Fruit fly (Drosophila melanogaster) whole organism, embryonic: Measurements from ENCODE around the gene CG14331.

Experiments used
- Bgb ChIP-seq: fragments of 200-800 bp; sonication (Bioruptor generic); IDR thresholded peaks from 2 replicates; pipeline ENCODE4 v1.3.6; 2022; ENCODE audit warnings: missing biosample characterization, missing genetic modification characterization; ENCODE audit not compliant: partially characterized antibody
- CG10209 ChIP-seq: fragments of 200-800 bp; sonication (Bioruptor generic); optimal IDR thresholded peaks from 3 replicates; lab custom pipeline; 2017; ENCODE audit warnings: missing biosample characterization, mild to moderate bottlenecking, missing genetic modification characterization, missing genetic modification reagents
- CG10274 ChIP-seq: fragments of 200-800 bp; sonication (Bioruptor generic); optimal IDR thresholded peaks from 3 replicates; lab custom pipeline; 2017; ENCODE audit warnings: missing biosample characterization, mild to moderate bottlenecking, missing genetic modification characterization
- CG10543 ChIP-seq: fragments of 200-800 bp; sonication (Bioruptor generic); optimal IDR thresholded peaks from 3 replicates; lab custom pipeline; 2017; ENCODE audit warnings: missing biosample characterization, mild to moderate bottlenecking, missing genetic modification characterization, moderate library complexity
- CG11456 ChIP-seq: fragments of 200-800 bp; sonication (Bioruptor generic); IDR thresholded peaks from 3 replicates; pipeline ENCODE4 v1.3.6; 2022; ENCODE audit warnings: missing biosample characterization, missing genetic modification characterization
- CG13424 ChIP-seq: fragments of 200-800 bp; sonication (Bioruptor generic); optimal IDR thresholded peaks from 2 replicates; lab custom pipeline; 2019; ENCODE audit warnings: missing biosample characterization, mild to moderate bottlenecking, missing genetic modification characterization, moderate library complexity
- CG13775 ChIP-seq: fragments of 200-800 bp; sonication (Bioruptor generic); optimal IDR thresholded peaks from 3 replicates; lab custom pipeline; 2017; ENCODE audit warnings: missing biosample characterization, mild to moderate bottlenecking, missing genetic modification characterization
- CG13894 ChIP-seq: fragments of 200-800 bp; sonication (Bioruptor generic); optimal IDR thresholded peaks from 3 replicates; lab custom pipeline; 2018; ENCODE audit warnings: missing biosample characterization, mild to moderate bottlenecking, missing genetic modification characterization, moderate library complexity
- CG16779 ChIP-seq: fragments of 200-800 bp; sonication (Bioruptor generic); IDR thresholded peaks from 2 replicates; pipeline ENCODE4 v1.3.6; 2022; ENCODE audit warnings: missing biosample characterization, missing genetic modification characterization
- CG16813 ChIP-seq: fragments of 200-800 bp; sonication (Bioruptor generic); IDR thresholded peaks from 3 replicates; pipeline ENCODE4 v1.3.6; 2022; ENCODE audit warnings: missing biosample characterization, missing genetic modification characterization; ENCODE audit not compliant: partially characterized antibody
- CG16815 ChIP-seq: fragments of 200-800 bp; sonication (Bioruptor generic); optimal IDR thresholded peaks from 3 replicates; lab custom pipeline; 2017; ENCODE audit warnings: missing biosample characterization, mild to moderate bottlenecking, missing genetic modification characterization
- CG17328 ChIP-seq: fragments of 200-800 bp; sonication (Bioruptor generic); IDR thresholded peaks from 2 replicates; pipeline ENCODE4 v1.3.6; 2022; ENCODE audit warnings: missing biosample characterization, missing genetic modification characterization
- CG2120 ChIP-seq: fragments of 200-800 bp; sonication (Bioruptor generic); optimal IDR thresholded peaks from 3 replicates; lab custom pipeline; 2016; ENCODE audit warnings: missing biosample characterization, missing genetic modification characterization
- CG30020 ChIP-seq: fragments of 200-800 bp; optimal IDR thresholded peaks from 2 replicates; lab custom pipeline; 2019; ENCODE audit warnings: missing biosample characterization, mild to moderate bottlenecking, missing genetic modification characterization, moderate library complexity
- CG6272 ChIP-seq: fragments of 200-800 bp; sonication (Bioruptor generic); IDR thresholded peaks from 2 replicates; pipeline ENCODE4 v1.3.6; 2022; ENCODE audit warnings: missing biosample characterization, missing genetic modification characterization
- CG7556 ChIP-seq: fragments of 200-800 bp; sonication (Bioruptor generic); optimal IDR thresholded peaks from 2 replicates; lab custom pipeline; 2017; ENCODE audit warnings: missing biosample characterization, mild to moderate bottlenecking, missing genetic modification characterization
- CG7839 ChIP-seq: fragments of 200-800 bp; sonication (Bioruptor generic); optimal IDR thresholded peaks from 3 replicates; lab custom pipeline; 2018; ENCODE audit warnings: missing biosample characterization, mild to moderate bottlenecking, missing genetic modification characterization, moderate library complexity
- CG8924 ChIP-seq: fragments of 200-800 bp; optimal IDR thresholded peaks from 3 replicates; lab custom pipeline; 2019; ENCODE audit warnings: missing biosample characterization, mild to moderate bottlenecking, missing genetic modification characterization, moderate library complexity
- Dll ChIP-seq: fragments of 200-800 bp; sonication (Bioruptor generic); IDR thresholded peaks from 4 replicates; pipeline ENCODE4 v1.3.6; 2022; ENCODE audit warnings: missing biosample characterization, missing genetic modification characterization; ENCODE audit not compliant: partially characterized antibody
- Fer3 ChIP-seq: fragments of 200-800 bp; sonication (Bioruptor generic); optimal IDR thresholded peaks from 2 replicates; lab custom pipeline; 2018; ENCODE audit warnings: missing biosample characterization, mild to moderate bottlenecking, missing genetic modification characterization, moderate library complexity
- Gsc ChIP-seq: fragments of 200-800 bp; sonication (Bioruptor generic); IDR thresholded peaks from 2 replicates; pipeline ENCODE4 v1.3.6; 2022; ENCODE audit warnings: missing biosample characterization, missing genetic modification characterization
- H2.0 ChIP-seq: fragments of 200-800 bp; sonication (Bioruptor generic); IDR thresholded peaks from 2 replicates; pipeline ENCODE4 v1.3.6; 2022; ENCODE audit warnings: missing biosample characterization, missing genetic modification characterization
- HmgZ ChIP-seq: fragments of 200-800 bp; sonication (Bioruptor generic); optimal IDR thresholded peaks from 2 replicates; lab custom pipeline; 2018; ENCODE audit warnings: missing biosample characterization, mild to moderate bottlenecking, missing genetic modification characterization
- Hmr ChIP-seq: fragments of 200-800 bp; sonication (Bioruptor generic); optimal IDR thresholded peaks from 3 replicates; lab custom pipeline; 2017; ENCODE audit warnings: mild to moderate bottlenecking, missing biosample characterization, missing genetic modification reagents, missing genetic modification characterization
- Mrtf ChIP-seq: fragments of 200-800 bp; sonication (Bioruptor generic); IDR thresholded peaks from 3 replicates; pipeline ENCODE4 v1.3.6; 2022; ENCODE audit warnings: missing biosample characterization, missing genetic modification characterization
- Ravus ChIP-seq: fragments of 200-800 bp; sonication (Bioruptor generic); IDR thresholded peaks from 2 replicates; pipeline ENCODE4 v1.3.6; 2022; ENCODE audit warnings: missing biosample characterization, missing genetic modification characterization
- Ssrp ChIP-seq: fragments of 200-800 bp; sonication (Bioruptor generic); optimal IDR thresholded peaks from 2 replicates; lab custom pipeline; 2018; ENCODE audit warnings: missing biosample characterization, mild to moderate bottlenecking, missing genetic modification characterization, moderate library complexity
- YL-1 ChIP-seq: fragments of 200-800 bp; sonication (Bioruptor generic); optimal IDR thresholded peaks from 3 replicates; lab custom pipeline; 2017; ENCODE audit warnings: missing biosample characterization, mild to moderate bottlenecking, missing genetic modification characterization
- ap ChIP-seq: fragments of 200-800 bp; sonication (Bioruptor generic); IDR thresholded peaks from 2 replicates; pipeline ENCODE4 v1.3.6; 2022; ENCODE audit warnings: missing biosample characterization, missing genetic modification characterization
- caup ChIP-seq: fragments of 200-800 bp; sonication (Bioruptor generic); optimal IDR thresholded peaks from 3 replicates; lab custom pipeline; 2017; ENCODE audit warnings: missing biosample characterization, mild to moderate bottlenecking, missing genetic modification characterization, moderate library complexity; ENCODE audit not compliant: severe bottlenecking
- crc ChIP-seq: fragments of 200-800 bp; sonication (Bioruptor generic); optimal IDR thresholded peaks from 2 replicates; lab custom pipeline; 2016; ENCODE audit warnings: missing biosample characterization, missing genetic modification characterization
- crp ChIP-seq, 2 experiments: fragments of 200-800 bp; sonication (Bioruptor generic); optimal IDR thresholded peaks; 2 replicates in 1 of 2; 3 replicates in 1 of 2; lab custom pipeline; 2017; ENCODE audit warnings: missing biosample characterization in 2 of 2, missing genetic modification characterization in 2 of 2, mild to moderate bottlenecking in 1 of 2, moderate library complexity in 1 of 2
- dmrt11E ChIP-seq: fragments of 200-800 bp; sonication (Bioruptor generic); optimal IDR thresholded peaks from 3 replicates; lab custom pipeline; 2018; ENCODE audit warnings: missing biosample characterization, mild to moderate bottlenecking, missing genetic modification characterization, moderate library complexity
- dysf ChIP-seq: fragments of 200-800 bp; sonication (Bioruptor generic); IDR thresholded peaks from 3 replicates; pipeline ENCODE4 v1.3.6; 2022; ENCODE audit warnings: missing biosample characterization, missing genetic modification characterization
- inv ChIP-seq: fragments of 200-800 bp; sonication (Bioruptor generic); IDR thresholded peaks from 2 replicates; pipeline ENCODE4 v1.3.6; 2022; ENCODE audit warnings: missing biosample characterization, missing genetic modification characterization; ENCODE audit not compliant: partially characterized antibody
- jumu ChIP-seq: fragments of 200-800 bp; sonication (Bioruptor generic); optimal IDR thresholded peaks from 3 replicates; lab custom pipeline; 2016; ENCODE audit warnings: missing biosample characterization, missing genetic modification characterization
- klu ChIP-seq: fragments of 200-800 bp; sonication (Bioruptor generic); IDR thresholded peaks from 2 replicates; pipeline ENCODE4 v1.3.6; 2022; ENCODE audit warnings: missing biosample characterization, missing genetic modification characterization
- lmd ChIP-seq: fragments of 200-800 bp; sonication (Bioruptor generic); IDR thresholded peaks from 2 replicates; pipeline ENCODE4 v1.3.6; 2022; ENCODE audit warnings: missing biosample characterization, missing genetic modification characterization
- luna ChIP-seq: fragments of 200-800 bp; sonication (Bioruptor generic); optimal IDR thresholded peaks from 2 replicates; lab custom pipeline; 2016; ENCODE audit warnings: missing biosample characterization, missing genetic modification characterization
- otp ChIP-seq: fragments of 200-800 bp; sonication (Bioruptor generic); IDR thresholded peaks from 3 replicates; pipeline ENCODE4, ENCODE4 v1.3.6; 2022; ENCODE audit warnings: missing biosample characterization, missing genetic modification characterization
- pfk ChIP-seq: fragments of 200-800 bp; sonication (Bioruptor generic); optimal IDR thresholded peaks from 2 replicates; lab custom pipeline; 2018; ENCODE audit warnings: missing biosample characterization, mild to moderate bottlenecking, missing genetic modification characterization, moderate library complexity
- ranshi ChIP-seq: fragments of 200-800 bp; sonication (Bioruptor generic); IDR thresholded peaks from 2 replicates; pipeline ENCODE4 v1.3.6; 2022; ENCODE audit warnings: missing biosample characterization, missing genetic modification characterization
- rib ChIP-seq: fragments of 200-800 bp; sonication (Bioruptor generic); IDR thresholded peaks from 2 replicates; pipeline ENCODE4 v1.3.6; 2022; ENCODE audit warnings: missing biosample characterization, missing genetic modification characterization
- schlank ChIP-seq: fragments of 200-800 bp; sonication (Bioruptor generic); optimal IDR thresholded peaks from 2 replicates; lab custom pipeline; 2018; ENCODE audit warnings: missing biosample characterization, mild to moderate bottlenecking, missing genetic modification characterization
- tll ChIP-seq, 2 experiments: fragments of 200-800 bp in 1 of 2; fragments of >200 bp in 1 of 2; sonication (Bioruptor generic) in 1 of 2; optimal IDR thresholded peaks; 2 replicates each; lab custom pipeline; 2017 to 2019; ENCODE audit warnings: missing biosample characterization in 2 of 2, missing genetic modification characterization in 2 of 2, mild to moderate bottlenecking in 1 of 2, moderate library complexity in 1 of 2
- tup ChIP-seq: fragments of 200-800 bp; sonication (Bioruptor generic); optimal IDR thresholded peaks from 2 replicates; lab custom pipeline; 2016; ENCODE audit warnings: missing biosample characterization, mild to moderate bottlenecking, missing genetic modification characterization, moderate library complexity
- tx ChIP-seq: fragments of 200-800 bp; sonication (Bioruptor generic); optimal IDR thresholded peaks from 2 replicates; lab custom pipeline; 2016; ENCODE audit warnings: missing biosample characterization, missing genetic modification characterization
- usp ChIP-seq: fragments of >200 bp; optimal IDR thresholded peaks from 2 replicates; lab custom pipeline; 2017; ENCODE audit warnings: missing biosample characterization, missing genetic modification characterization
- vvl ChIP-seq: fragments of 200-800 bp; sonication (Bioruptor generic); IDR thresholded peaks from 2 replicates; pipeline ENCODE4 v1.3.6; 2022; ENCODE audit warnings: missing biosample characterization, missing genetic modification characterization

CG14331 gene

dm6 chr3R:17401289-17401752, 39.2 kb downstream of the CG14331 start (continued):
- TF ChIP-seq CG7556 (GFP tag; lab: Kevin White, UChicago) (peak; percentile 13), CG16779 (no peak), Fer3 (tag; lab: Kevin White, UChicago) (peak; percentile 39), CG13775 (GFP tag; lab: Kevin White, UChicago) (peak; percentile 67), rib (GFP tag; lab: Robert Waterston, UW) (peak; percentile 69), Bgb (peak; percentile 86), lmd (GFP tag; lab: Robert Waterston, UW) (peak; percentile 27; the same call in 1 of the 2 replicates), caup (peak; percentile 11), CG16813 (GFP tag; lab: Robert Waterston, UW) (peak; percentile 80), dmrt11E (tag; lab: Kevin White, UChicago) (peak; percentile 15), schlank (peak; percentile 13), ap (no peak), vvl (GFP tag; lab: Robert Waterston, UW) (peak; percentile 80), Dll (GFP tag; lab: Robert Waterston, UW) (peak; percentile 84), CG13894 (tag; lab: Kevin White, UChicago) (no peak), CG13424 (tag; lab: Kevin White, UChicago) (peak; percentile 57), pfk (GFP tag; lab: Kevin White, UChicago) (no peak), Gsc (GFP tag; lab: Robert Waterston, UW) (no peak), CG7839 (tag; lab: Kevin White, UChicago) (peak; percentile 62), jumu (GFP tag; lab: Kevin White, UChicago) (peak; percentile 42), YL-1 (GFP tag; lab: Kevin White, UChicago) (peak; percentile 62), CG10543 (GFP tag; lab: Kevin White, UChicago) (no peak), Hmr (GFP tag; lab: Kevin White, UChicago) (peak; percentile 71), crp (GFP tag; optimal IDR thresholded peaks at IDR 0.05; lab: Kevin White, UChicago) (peak in 1 of 2 experiments; percentile 12), CG11456 (GFP tag; lab: Robert Waterston, UW) (peak; percentile 74), H2.0 (peak; percentile 33; the same call in 1 of the 2 replicates), CG16815 (GFP tag; lab: Kevin White, UChicago) (no peak), CG6272 (GFP tag; lab: Robert Waterston, UW) (peak; percentile 45; the same call in 1 of the 2 replicates), tup (GFP tag; lab: Kevin White, UChicago) (no peak), otp (no peak), Ssrp (tag; lab: Kevin White, UChicago) (no peak), CG10209 (GFP tag; lab: Kevin White, UChicago) (peak; percentile 43), tx (GFP tag; lab: Kevin White, UChicago) (peak; percentile 44), usp (GFP tag; lab: Kevin White, UChicago) (no peak), CG8924 (tag; lab: Kevin White, UChicago) (peak; percentile 66), Mrtf (GFP tag; lab: Robert Waterston, UW) (no peak), tll (GFP tag; optimal IDR thresholded peaks at IDR 0.05; lab: Kevin White, UChicago) (no peak), inv (GFP tag; lab: Robert Waterston, UW) (peak; percentile 79), dysf (GFP tag; lab: Robert Waterston, UW) (0 out of 3 replicates have a peak, but pooled peaks have one; percentile 24), crc (GFP tag; lab: Kevin White, UChicago) (peak; percentile 16), HmgZ (tag; lab: Kevin White, UChicago) (peak; percentile 84), CG17328 (GFP tag; lab: Robert Waterston, UW) (0 out of 2 replicates have a peak, but pooled peaks have one; percentile 22), CG30020 (tag; lab: Kevin White, UChicago) (peak; percentile 91), CG2120 (GFP tag; lab: Kevin White, UChicago) (peak; percentile 86), Ravus (no peak), ranshi (GFP tag; lab: Robert Waterston, UW) (peak; percentile 62), luna (GFP tag; lab: Kevin White, UChicago) (peak; percentile 52), CG10274 (GFP tag; lab: Kevin White, UChicago) (no peak), klu (GFP tag; lab: Robert Waterston, UW) (no peak)
